Fruit fly (Drosophila melanogaster) whole organism, embryonic: ENCODE measurements around the gene PpD6.

ENCODE experiments used
- ATbp ChIP-seq: fragments of 200-800 bp; sonication (Bioruptor generic); optimal IDR thresholded peaks from 2 replicates; lab custom pipeline; 2017; ENCODE audit warnings: missing biosample characterization, mild to moderate bottlenecking, missing genetic modification characterization, missing genetic modification reagents
- Ada2b ChIP-seq: fragments of 200-800 bp; sonication (Bioruptor generic); IDR thresholded peaks from 2 replicates; pipeline ENCODE4 v1.3.6; 2022; ENCODE audit warnings: missing biosample characterization, missing genetic modification characterization
- Aef1 ChIP-seq: fragments of 200-800 bp; sonication (Bioruptor generic); IDR thresholded peaks from 3 replicates; pipeline ENCODE4 v1.3.6; 2022; ENCODE audit warnings: missing biosample characterization, missing genetic modification characterization
- Asciz ChIP-seq: fragments of 200-800 bp; sonication (Bioruptor generic); optimal IDR thresholded peaks from 2 replicates; lab custom pipeline; 2017; ENCODE audit warnings: missing biosample characterization, mild to moderate bottlenecking, missing genetic modification characterization, missing genetic modification reagents
- BtbVII ChIP-seq: fragments of 200-800 bp; sonication (Bioruptor generic); optimal IDR thresholded peaks from 3 replicates; lab custom pipeline; 2017; ENCODE audit warnings: missing biosample characterization, mild to moderate bottlenecking, missing genetic modification characterization
- CG1024 ChIP-seq: fragments of 200-800 bp; sonication (Bioruptor generic); IDR thresholded peaks from 2 replicates; pipeline ENCODE4 v1.3.6; 2022; ENCODE audit warnings: missing biosample characterization, missing genetic modification characterization
- CG10565 ChIP-seq: fragments of 200-800 bp; sonication (Bioruptor generic); optimal IDR thresholded peaks from 3 replicates; lab custom pipeline; 2016; ENCODE audit warnings: missing biosample characterization, mild to moderate bottlenecking, missing genetic modification characterization
- CG11456 ChIP-seq: fragments of 200-800 bp; sonication (Bioruptor generic); IDR thresholded peaks from 3 replicates; pipeline ENCODE4 v1.3.6; 2022; ENCODE audit warnings: missing biosample characterization, missing genetic modification characterization
- CG11695 ChIP-seq: fragments of 200-800 bp; sonication (Bioruptor generic); IDR thresholded peaks from 3 replicates; pipeline ENCODE4 v1.3.6; 2022; ENCODE audit warnings: missing biosample characterization, missing genetic modification characterization
- CG11723 ChIP-seq: fragments of 200-800 bp; sonication (Bioruptor generic); optimal IDR thresholded peaks from 2 replicates; lab custom pipeline; 2017; ENCODE audit warnings: missing biosample characterization, mild to moderate bottlenecking, missing genetic modification characterization
- CG12155 ChIP-seq: fragments of 200-800 bp; sonication (Bioruptor generic); optimal IDR thresholded peaks from 3 replicates; lab custom pipeline; 2016; ENCODE audit warnings: missing biosample characterization, missing genetic modification characterization
- CG14014 ChIP-seq: fragments of 200-800 bp; sonication (Bioruptor generic); IDR thresholded peaks from 2 replicates; pipeline ENCODE4 v1.3.6; 2022; ENCODE audit warnings: missing biosample characterization, missing genetic modification characterization
- CG1603 ChIP-seq: fragments of 200-800 bp; sonication (Bioruptor generic); optimal IDR thresholded peaks from 2 replicates; lab custom pipeline; 2019; ENCODE audit warnings: missing biosample characterization, mild to moderate bottlenecking, missing genetic modification characterization, moderate library complexity
- CG17829 ChIP-seq: fragments of 200-800 bp; optimal IDR thresholded peaks from 2 replicates; lab custom pipeline; 2019; ENCODE audit warnings: missing biosample characterization, mild to moderate bottlenecking, missing genetic modification characterization, moderate library complexity
- CG3163 ChIP-seq: fragments of 200-800 bp; sonication (Bioruptor generic); optimal IDR thresholded peaks from 3 replicates; lab custom pipeline; 2016; ENCODE audit warnings: missing biosample characterization, missing genetic modification characterization
- CG32767 ChIP-seq: fragments of 200-800 bp; sonication (Bioruptor generic); IDR thresholded peaks from 2 replicates; pipeline ENCODE4 v1.3.6; 2022; ENCODE audit warnings: missing biosample characterization, missing genetic modification characterization
- CG3407 ChIP-seq: fragments of 200-800 bp; sonication (Bioruptor generic); optimal IDR thresholded peaks from 2 replicates; lab custom pipeline; 2018; ENCODE audit warnings: missing biosample characterization, mild to moderate bottlenecking, missing genetic modification characterization
- CG3847 ChIP-seq: fragments of 200-800 bp; sonication (Bioruptor generic); IDR thresholded peaks from 2 replicates; pipeline ENCODE4 v1.3.6; 2022; ENCODE audit warnings: missing biosample characterization, missing genetic modification characterization
- CG5245 ChIP-seq: fragments of 200-800 bp; sonication (Bioruptor generic); optimal IDR thresholded peaks from 3 replicates; lab custom pipeline; 2016; ENCODE audit warnings: missing biosample characterization, missing genetic modification characterization
- CG5953 ChIP-seq: fragments of 200-800 bp; sonication (Bioruptor generic); IDR thresholded peaks from 2 replicates; pipeline ENCODE4 v1.3.6; 2022; ENCODE audit warnings: missing biosample characterization, missing genetic modification characterization
- CG6175 ChIP-seq: fragments of 200-800 bp; sonication (Bioruptor generic); IDR thresholded peaks from 3 replicates; pipeline ENCODE4 v1.3.6; 2022; ENCODE audit warnings: missing biosample characterization, missing genetic modification characterization
- CG6272 ChIP-seq: fragments of 200-800 bp; sonication (Bioruptor generic); IDR thresholded peaks from 2 replicates; pipeline ENCODE4 v1.3.6; 2022; ENCODE audit warnings: missing biosample characterization, missing genetic modification characterization
- CG6765 ChIP-seq: fragments of 200-800 bp; sonication (Bioruptor generic); optimal IDR thresholded peaks from 3 replicates; lab custom pipeline; 2017; ENCODE audit warnings: missing biosample characterization, mild to moderate bottlenecking, missing genetic modification characterization
- CG7839 ChIP-seq: fragments of 200-800 bp; sonication (Bioruptor generic); optimal IDR thresholded peaks from 3 replicates; lab custom pipeline; 2018; ENCODE audit warnings: missing biosample characterization, mild to moderate bottlenecking, missing genetic modification characterization, moderate library complexity
- CG8290 ChIP-seq, 3 experiments: fragments of 200-800 bp; sonication (Bioruptor generic); optimal IDR thresholded peaks; 2 replicates each; lab custom pipeline; 2016 to 2019; ENCODE audit warnings: missing biosample characterization in 3 of 3, missing genetic modification characterization in 3 of 3, mild to moderate bottlenecking in 2 of 3, moderate library complexity in 1 of 3
- CG9609 ChIP-seq: fragments of 200-800 bp; sonication (Bioruptor generic); optimal IDR thresholded peaks from 3 replicates; lab custom pipeline; 2016; ENCODE audit warnings: missing biosample characterization, missing genetic modification characterization
- CG9797 ChIP-seq: fragments of 200-800 bp; sonication (Bioruptor generic); optimal IDR thresholded peaks from 3 replicates; lab custom pipeline; 2018; ENCODE audit warnings: missing biosample characterization, mild to moderate bottlenecking, missing genetic modification characterization
- Deaf1 ChIP-seq: fragments of 200-800 bp; optimal IDR thresholded peaks from 3 replicates; lab custom pipeline; 2019; ENCODE audit warnings: missing biosample characterization, mild to moderate bottlenecking, missing genetic modification characterization, moderate library complexity
- Dll ChIP-seq: fragments of 200-800 bp; sonication (Bioruptor generic); IDR thresholded peaks from 4 replicates; pipeline ENCODE4 v1.3.6; 2022; ENCODE audit warnings: missing biosample characterization, missing genetic modification characterization; ENCODE audit not compliant: partially characterized antibody
- HLHmδ ChIP-seq: fragments of 200-800 bp; sonication (Bioruptor generic); optimal IDR thresholded peaks from 2 replicates; lab custom pipeline; 2018; ENCODE audit warnings: missing biosample characterization, mild to moderate bottlenecking, missing genetic modification characterization, moderate library complexity
- Med ChIP-seq: fragments of 200-800 bp; sonication (Bioruptor generic); peaks from one replicate; lab custom pipeline; 2016; ENCODE audit warnings: missing biosample characterization, missing genetic modification characterization, mild to moderate bottlenecking, inconsistent platforms, moderate library complexity
- NFAT ChIP-seq: fragments of 200-800 bp; sonication (Bioruptor generic); IDR thresholded peaks from 2 replicates; pipeline ENCODE4 v1.3.6; 2022; ENCODE audit warnings: missing biosample characterization, missing genetic modification characterization
- Ravus ChIP-seq: fragments of 200-800 bp; sonication (Bioruptor generic); IDR thresholded peaks from 2 replicates; pipeline ENCODE4 v1.3.6; 2022; ENCODE audit warnings: missing biosample characterization, missing genetic modification characterization
- bab2 ChIP-seq: fragments of 200-800 bp; sonication (Bioruptor generic); optimal IDR thresholded peaks from 2 replicates; lab custom pipeline; 2016; ENCODE audit warnings: missing biosample characterization, missing genetic modification characterization
- btn ChIP-seq: fragments of 200-800 bp; sonication (Bioruptor generic); optimal IDR thresholded peaks from 2 replicates; lab custom pipeline; 2016; ENCODE audit warnings: missing biosample characterization, missing genetic modification characterization
- caup ChIP-seq: fragments of 200-800 bp; sonication (Bioruptor generic); optimal IDR thresholded peaks from 3 replicates; lab custom pipeline; 2017; ENCODE audit warnings: missing biosample characterization, mild to moderate bottlenecking, missing genetic modification characterization, moderate library complexity; ENCODE audit not compliant: severe bottlenecking
- corto ChIP-seq: fragments of 200-800 bp; sonication (Bioruptor generic); optimal IDR thresholded peaks from 2 replicates; lab custom pipeline; 2016; ENCODE audit warnings: missing biosample characterization, mild to moderate bottlenecking, missing genetic modification characterization, moderate library complexity
- croc ChIP-seq: fragments of 200-800 bp; sonication (Bioruptor generic); conservative IDR thresholded peaks from 3 replicates; pipeline ENCODE4 v1.3.6; 2022; ENCODE audit warnings: missing biosample characterization, missing genetic modification characterization
- dysf ChIP-seq: fragments of 200-800 bp; sonication (Bioruptor generic); IDR thresholded peaks from 3 replicates; pipeline ENCODE4 v1.3.6; 2022; ENCODE audit warnings: missing biosample characterization, missing genetic modification characterization
- ems ChIP-seq: fragments of 200-800 bp; sonication (Bioruptor generic); optimal IDR thresholded peaks from 3 replicates; lab custom pipeline; 2016; ENCODE audit warnings: missing biosample characterization, missing genetic modification characterization
- fd3F ChIP-seq: fragments of 200-800 bp; sonication (Bioruptor generic); optimal IDR thresholded peaks from 2 replicates; lab custom pipeline; 2018; ENCODE audit warnings: missing biosample characterization, mild to moderate bottlenecking, missing genetic modification characterization, moderate library complexity
- ken ChIP-seq: fragments of 200-800 bp; sonication (Bioruptor generic); IDR thresholded peaks from 3 replicates; pipeline ENCODE4 v1.3.6; 2022; ENCODE audit warnings: missing biosample characterization, missing genetic modification characterization
- org-1 ChIP-seq: fragments of 200-800 bp; sonication (Bioruptor generic); optimal IDR thresholded peaks from 2 replicates; lab custom pipeline; 2017; ENCODE audit warnings: missing biosample characterization, missing genetic modification characterization
- rib ChIP-seq: fragments of 200-800 bp; sonication (Bioruptor generic); IDR thresholded peaks from 2 replicates; pipeline ENCODE4 v1.3.6; 2022; ENCODE audit warnings: missing biosample characterization, missing genetic modification characterization
- sd ChIP-seq: fragments of 200-800 bp; sonication (Bioruptor generic); optimal IDR thresholded peaks from 3 replicates; lab custom pipeline; 2018; ENCODE audit warnings: missing biosample characterization, mild to moderate bottlenecking, missing genetic modification characterization, moderate library complexity
- seq ChIP-seq: fragments of 200-800 bp; sonication (Bioruptor generic); IDR thresholded peaks from 2 replicates; pipeline ENCODE4 v1.3.6; 2022; ENCODE audit warnings: missing biosample characterization, missing genetic modification characterization
- stc ChIP-seq: fragments of 200-800 bp; sonication (Bioruptor generic); IDR thresholded peaks from 2 replicates; pipeline ENCODE4 v1.3.6; 2022; ENCODE audit warnings: missing biosample characterization, missing genetic modification characterization
- twi ChIP-seq: fragments of 200-800 bp; optimal IDR thresholded peaks from 2 replicates; lab custom pipeline; 2019; ENCODE audit warnings: missing biosample characterization, mild to moderate bottlenecking, missing genetic modification characterization, moderate library complexity
- unc-4 ChIP-seq: fragments of 200-800 bp; sonication (Bioruptor generic); IDR thresholded peaks from 2 replicates; pipeline ENCODE4 v1.3.6; 2022; ENCODE audit warnings: missing biosample characterization, missing genetic modification characterization; ENCODE audit not compliant: partially characterized antibody
- unpg ChIP-seq: fragments of 200-800 bp; sonication (Bioruptor generic); optimal IDR thresholded peaks from 3 replicates; lab custom pipeline; 2018; ENCODE audit warnings: missing biosample characterization, mild to moderate bottlenecking, missing genetic modification characterization, moderate library complexity
- wek ChIP-seq: fragments of 200-800 bp; sonication (Bioruptor generic); optimal IDR thresholded peaks from 3 replicates; lab custom pipeline; 2018; ENCODE audit warnings: missing biosample characterization, mild to moderate bottlenecking, missing genetic modification characterization, moderate library complexity

The PpD6 gene

dm6 chr2L:3114132-3114531 is 4.7 kb downstream of the PpD6 start (continued):
- no peak for TF ChIP-seq CG6175 (GFP tag; lab: Robert Waterston, UW)
- no peak for TF ChIP-seq CG7839 (tag; lab: Kevin White, UChicago)
- no peak for TF ChIP-seq seq
- no peak for TF ChIP-seq CG9797 (GFP tag; lab: Kevin White, UChicago)
- TF ChIP-seq caup = peak; percentile 18
- TF ChIP-seq CG17829 (tag; lab: Kevin White, UChicago) = no peak
- peak; percentile 10 for TF ChIP-seq fd3F (GFP tag; lab: Kevin White, UChicago)
- peak; percentile 7 for TF ChIP-seq wek
- TF ChIP-seq Deaf1 = no peak
- no peak for TF ChIP-seq CG5953 (GFP tag; lab: Robert Waterston, UW)
- TF ChIP-seq ATbp (GFP tag; lab: Kevin White, UChicago) = peak; percentile 46
- TF ChIP-seq CG11723 (GFP tag; lab: Kevin White, UChicago) = no peak
- 0 out of 2 replicates have a peak, but pooled peaks have one; percentile 25 for TF ChIP-seq CG14014 (GFP tag; lab: Robert Waterston, UW)

- no peak for TF ChIP-seq CG11456 (GFP tag; lab: Robert Waterston, UW)
- no peak for TF ChIP-seq CG3407 (GFP tag; lab: Kevin White, UChicago)
- no peak for TF ChIP-seq corto (GFP tag; lab: Kevin White, UChicago)
- peak; percentile 7 for TF ChIP-seq unpg (GFP tag; lab: Kevin White, UChicago)
- TF ChIP-seq CG3847 = no peak
- TF ChIP-seq CG1603 (tag; lab: Kevin White, UChicago) = no peak
- TF ChIP-seq CG32767 = no peak
- TF ChIP-seq twi (tag; lab: Kevin White, UChicago) = no peak
- 0 out of 2 replicates have a peak, but pooled peaks have one; percentile 7 for TF ChIP-seq CG14014 (GFP tag; lab: Robert Waterston, UW)
- no peak for TF ChIP-seq unc-4
- TF ChIP-seq croc (GFP tag; lab: Robert Waterston, UW) = no peak
- peak; percentile 40 for TF ChIP-seq Asciz (GFP tag; lab: Kevin White, UChicago)
- no peak for TF ChIP-seq CG6272 (GFP tag; lab: Robert Waterston, UW)
- TF ChIP-seq org-1 (GFP tag; lab: Kevin White, UChicago) = no peak
- TF ChIP-seq CG12155 = no peak
- no peak for TF ChIP-seq BtbVII (GFP tag; lab: Kevin White, UChicago)
- no peak for TF ChIP-seq Aef1
- no peak for TF ChIP-seq CG9609 (GFP tag; lab: Kevin White, UChicago)
- no peak for TF ChIP-seq HLHmδ (GFP tag; lab: Kevin White, UChicago)
- no peak for TF ChIP-seq bab2 (GFP tag; lab: Kevin White, UChicago)
- no peak for TF ChIP-seq sd (tag; lab: Kevin White, UChicago)
- no peak for TF ChIP-seq CG1024 (GFP tag; lab: Robert Waterston, UW)
- TF ChIP-seq CG6765 (GFP tag; lab: Kevin White, UChicago) = no peak
- no peak for TF ChIP-seq dysf
- no peak for TF ChIP-seq Dll (GFP tag; lab: Robert Waterston, UW)
- no peak for TF ChIP-seq Ada2b (GFP tag; lab: Robert Waterston, UW)
- TF ChIP-seq btn (GFP tag; lab: Kevin White, UChicago) = no peak
- no peak for TF ChIP-seq CG10565 (GFP tag; lab: Kevin White, UChicago)
- TF ChIP-seq CG8290 (GFP tag; optimal IDR thresholded peaks at IDR 0.05; lab: Kevin White, UChicago) = no peak
- peak in 1 of 2 experiments; percentile 3 for TF ChIP-seq CG8290 (tag; optimal IDR thresholded peaks at IDR 0.05; lab: Kevin White, UChicago)
- no peak for TF ChIP-seq CG5245 (GFP tag; lab: Kevin White, UChicago)
- no peak for TF ChIP-seq CG11695 (GFP tag; lab: Robert Waterston, UW)
- no peak for TF ChIP-seq CG3163 (GFP tag; lab: Kevin White, UChicago)
- no peak for TF ChIP-seq ems (GFP tag; lab: Kevin White, UChicago)
- TF ChIP-seq ATbp (GFP tag; lab: Kevin White, UChicago) = peak; percentile 7
- TF ChIP-seq ken (GFP tag; lab: Robert Waterston, UW) = no peak
- no peak for TF ChIP-seq NFAT (GFP tag; lab: Robert Waterston, UW)
- TF ChIP-seq rib (GFP tag; lab: Robert Waterston, UW) = no peak
- TF ChIP-seq Med (GFP tag; lab: Kevin White, UChicago) = peak; percentile 74
- TF ChIP-seq Ravus (GFP tag; lab: Robert Waterston, UW) = no peak
- no peak for TF ChIP-seq stc (GFP tag; lab: Robert Waterston, UW)
These were observed 5.4 kb downstream of the PpD6 start for dm6 chr2L:3114887-3115286.
